Fruit fly (Drosophila melanogaster) whole organism, embryonic: ENCODE measurements around the gene CG13085.

Experiments used
- Atf6 ChIP-seq: fragments of 200-800 bp; sonication (Bioruptor generic); IDR thresholded peaks from 2 replicates; pipeline ENCODE4 v1.3.6; 2022; ENCODE audit warnings: missing biosample characterization, missing genetic modification characterization
- CG10565 ChIP-seq: fragments of 200-800 bp; sonication (Bioruptor generic); optimal IDR thresholded peaks from 3 replicates; lab custom pipeline; 2016; ENCODE audit warnings: missing biosample characterization, mild to moderate bottlenecking, missing genetic modification characterization
- CG11456 ChIP-seq: fragments of 200-800 bp; sonication (Bioruptor generic); IDR thresholded peaks from 3 replicates; pipeline ENCODE4 v1.3.6; 2022; ENCODE audit warnings: missing biosample characterization, missing genetic modification characterization
- CG12236 ChIP-seq: fragments of 200-800 bp; sonication (Bioruptor generic); optimal IDR thresholded peaks from 2 replicates; lab custom pipeline; 2016; ENCODE audit warnings: missing biosample characterization, missing genetic modification characterization
- CG13123 ChIP-seq: fragments of 200-800 bp; sonication (Bioruptor generic); optimal IDR thresholded peaks from 2 replicates; lab custom pipeline; 2016; ENCODE audit warnings: missing biosample characterization, missing genetic modification characterization
- CG15269 ChIP-seq: fragments of 200-800 bp; sonication (Bioruptor generic); optimal IDR thresholded peaks from 2 replicates; lab custom pipeline; 2018; ENCODE audit warnings: missing biosample characterization, mild to moderate bottlenecking, missing genetic modification characterization, moderate library complexity
- CG1529 ChIP-seq: fragments of 200-800 bp; sonication (Bioruptor generic); optimal IDR thresholded peaks from 3 replicates; lab custom pipeline; 2018; ENCODE audit warnings: missing biosample characterization, missing genetic modification characterization
- CG15514 ChIP-seq: fragments of 200-800 bp; sonication (Bioruptor generic); optimal IDR thresholded peaks from 3 replicates; lab custom pipeline; 2017; ENCODE audit warnings: missing biosample characterization, missing genetic modification characterization, mild to moderate bottlenecking, moderate library complexity, missing genetic modification reagents
- CG18476 ChIP-seq: fragments of 200-800 bp; sonication (Bioruptor generic); optimal IDR thresholded peaks from 2 replicates; lab custom pipeline; 2016; ENCODE audit warnings: missing biosample characterization, mild to moderate bottlenecking, missing genetic modification characterization
- CG18599 ChIP-seq: fragments of 200-800 bp; sonication (Bioruptor generic); optimal IDR thresholded peaks from 3 replicates; lab custom pipeline; 2017; ENCODE audit warnings: missing biosample characterization, missing genetic modification characterization, mild to moderate bottlenecking, moderate library complexity, missing genetic modification reagents
- CG2875 ChIP-seq: fragments of 200-800 bp; sonication (Bioruptor generic); optimal IDR thresholded peaks from 2 replicates; lab custom pipeline; 2017; ENCODE audit warnings: missing biosample characterization, mild to moderate bottlenecking, missing genetic modification characterization, missing genetic modification reagents
- CG3065 ChIP-seq: fragments of 200-800 bp; sonication (Bioruptor generic); optimal IDR thresholded peaks from 2 replicates; lab custom pipeline; 2016; ENCODE audit warnings: missing biosample characterization, missing genetic modification characterization
- CG31388 ChIP-seq: fragments of 200-800 bp; sonication (Bioruptor generic); optimal IDR thresholded peaks from 2 replicates; lab custom pipeline; 2016; ENCODE audit warnings: missing biosample characterization, missing genetic modification characterization
- CG43689 ChIP-seq: fragments of 200-800 bp; sonication (Bioruptor generic); IDR thresholded peaks from 2 replicates; pipeline ENCODE4 v1.3.6; 2022; ENCODE audit warnings: missing biosample characterization, missing genetic modification characterization
- CG4707 ChIP-seq: fragments of 200-800 bp; sonication (Bioruptor generic); optimal IDR thresholded peaks from 2 replicates; lab custom pipeline; 2018; ENCODE audit warnings: missing biosample characterization, mild to moderate bottlenecking, missing genetic modification characterization, moderate library complexity
- CG5180 ChIP-seq: fragments of 200-800 bp; sonication (Bioruptor generic); optimal IDR thresholded peaks from 3 replicates; lab custom pipeline; 2017; ENCODE audit warnings: missing biosample characterization, missing genetic modification characterization, mild to moderate bottlenecking, moderate library complexity, missing genetic modification reagents
- CG5953 ChIP-seq: fragments of 200-800 bp; sonication (Bioruptor generic); IDR thresholded peaks from 2 replicates; pipeline ENCODE4 v1.3.6; 2022; ENCODE audit warnings: missing biosample characterization, missing genetic modification characterization
- CG6689 ChIP-seq: fragments of 200-800 bp; sonication (Bioruptor generic); IDR thresholded peaks from 2 replicates; pipeline ENCODE4 v1.3.6; 2022; ENCODE audit warnings: missing biosample characterization, missing genetic modification characterization
- CG6813 ChIP-seq: fragments of 200-800 bp; sonication (Bioruptor generic); optimal IDR thresholded peaks from 2 replicates; lab custom pipeline; 2017; ENCODE audit warnings: missing biosample characterization, missing genetic modification characterization, mild to moderate bottlenecking, moderate library complexity, missing genetic modification reagents
- CG8089 ChIP-seq: fragments of 200-800 bp; sonication (Bioruptor generic); optimal IDR thresholded peaks from 3 replicates; lab custom pipeline; 2016; ENCODE audit warnings: missing biosample characterization, missing genetic modification characterization
- CG9609 ChIP-seq: fragments of 200-800 bp; sonication (Bioruptor generic); optimal IDR thresholded peaks from 3 replicates; lab custom pipeline; 2016; ENCODE audit warnings: missing biosample characterization, missing genetic modification characterization
- Camta ChIP-seq: fragments of 200-800 bp; sonication (Bioruptor generic); optimal IDR thresholded peaks from 2 replicates; lab custom pipeline; 2016; ENCODE audit warnings: missing biosample characterization, missing genetic modification characterization
- Dip2 ChIP-seq: fragments of 200-800 bp; sonication (Bioruptor generic); IDR thresholded peaks from 2 replicates; pipeline ENCODE4 v1.3.6; 2022; ENCODE audit warnings: missing biosample characterization, missing genetic modification characterization
- Fer2 ChIP-seq: fragments of 200-800 bp; sonication (Bioruptor generic); optimal IDR thresholded peaks from 2 replicates; lab custom pipeline; 2018; ENCODE audit warnings: missing biosample characterization, mild to moderate bottlenecking, missing genetic modification characterization, moderate library complexity
- Hmx ChIP-seq: fragments of 200-800 bp; sonication (Bioruptor generic); optimal IDR thresholded peaks from 2 replicates; lab custom pipeline; 2016; ENCODE audit warnings: missing biosample characterization, missing genetic modification characterization
- Hr39 ChIP-seq: fragments of >200 bp; optimal IDR thresholded peaks from 2 replicates; lab custom pipeline; 2017
- Hsf ChIP-seq: fragments of 200-800 bp; sonication (Bioruptor generic); optimal IDR thresholded peaks from 3 replicates; lab custom pipeline; 2016; ENCODE audit warnings: missing biosample characterization, missing genetic modification characterization
- Lim3 ChIP-seq: fragments of 200-800 bp; sonication (Bioruptor generic); IDR thresholded peaks from 2 replicates; pipeline ENCODE4 v1.3.6; 2022; ENCODE audit warnings: missing biosample characterization, missing genetic modification characterization
- NC2α ChIP-seq: fragments of 200-800 bp; sonication (Bioruptor generic); optimal IDR thresholded peaks from 2 replicates; lab custom pipeline; 2016; ENCODE audit warnings: missing biosample characterization, missing genetic modification characterization
- NK7.1 ChIP-seq: fragments of 200-800 bp; sonication (Bioruptor generic); optimal IDR thresholded peaks from 3 replicates; lab custom pipeline; 2016; ENCODE audit warnings: missing biosample characterization, missing genetic modification characterization
- Neu2 ChIP-seq: fragments of 200-800 bp; sonication (Bioruptor generic); optimal IDR thresholded peaks from 3 replicates; lab custom pipeline; 2016; ENCODE audit warnings: missing biosample characterization, missing genetic modification characterization, borderline replicate concordance
- Ssrp ChIP-seq: fragments of 200-800 bp; sonication (Bioruptor generic); optimal IDR thresholded peaks from 2 replicates; lab custom pipeline; 2018; ENCODE audit warnings: missing biosample characterization, mild to moderate bottlenecking, missing genetic modification characterization, moderate library complexity
- Taf1 ChIP-seq: fragments of 200-800 bp; sonication (Bioruptor generic); IDR thresholded peaks from 2 replicates; pipeline ENCODE4 v1.3.6; 2022; ENCODE audit warnings: missing biosample characterization, missing genetic modification characterization
- ara ChIP-seq: fragments of 200-800 bp; sonication (Bioruptor generic); IDR thresholded peaks from 2 replicates; pipeline ENCODE4 v1.3.6; 2022; ENCODE audit warnings: missing biosample characterization, missing genetic modification characterization
- emc ChIP-seq: fragments of 200-800 bp; sonication (Bioruptor generic); optimal IDR thresholded peaks from 2 replicates; lab custom pipeline; 2016; ENCODE audit warnings: missing biosample characterization, missing genetic modification characterization
- fu2 ChIP-seq: fragments of 200-800 bp; sonication (Bioruptor generic); optimal IDR thresholded peaks from 2 replicates; lab custom pipeline; 2016; ENCODE audit warnings: missing biosample characterization, missing genetic modification characterization
- gce ChIP-seq: fragments of 200-800 bp; sonication (Bioruptor generic); IDR thresholded peaks from 3 replicates; pipeline ENCODE4 v1.3.6; 2022; ENCODE audit warnings: missing biosample characterization, missing genetic modification characterization
- ind ChIP-seq: fragments of 200-800 bp; sonication (Bioruptor generic); optimal IDR thresholded peaks from 3 replicates; lab custom pipeline; 2016; ENCODE audit warnings: missing biosample characterization, missing genetic modification characterization
- pita ChIP-seq: fragments of 200-800 bp; sonication (Bioruptor generic); optimal IDR thresholded peaks from 2 replicates; lab custom pipeline; 2017; ENCODE audit warnings: missing biosample characterization, mild to moderate bottlenecking, missing genetic modification characterization
- sd ChIP-seq: fragments of 200-800 bp; sonication (Bioruptor generic); optimal IDR thresholded peaks from 3 replicates; lab custom pipeline; 2018; ENCODE audit warnings: missing biosample characterization, mild to moderate bottlenecking, missing genetic modification characterization, moderate library complexity
- sens-2 ChIP-seq: fragments of 200-800 bp; sonication (Bioruptor generic); IDR thresholded peaks from 2 replicates; pipeline ENCODE4 v1.3.6; 2022; ENCODE audit warnings: missing biosample characterization, missing genetic modification characterization
- slbo ChIP-seq: fragments of 200-800 bp; sonication (Bioruptor generic); IDR thresholded peaks from 2 replicates; pipeline ENCODE4 v1.3.6; 2022; ENCODE audit warnings: missing biosample characterization, missing genetic modification characterization
- sqz ChIP-seq: fragments of 200-800 bp; sonication (Bioruptor generic); optimal IDR thresholded peaks from 3 replicates; lab custom pipeline; 2018; ENCODE audit warnings: missing biosample characterization, mild to moderate bottlenecking, missing genetic modification characterization
- tio ChIP-seq: fragments of 200-800 bp; sonication (Bioruptor generic); optimal IDR thresholded peaks from 2 replicates; lab custom pipeline; 2017; ENCODE audit warnings: missing biosample characterization, missing genetic modification characterization, inconsistent platforms
- tll ChIP-seq, 2 experiments: fragments of 200-800 bp in 1 of 2; fragments of >200 bp in 1 of 2; sonication (Bioruptor generic) in 1 of 2; optimal IDR thresholded peaks; 2 replicates each; lab custom pipeline; 2017 to 2019; ENCODE audit warnings: missing biosample characterization in 2 of 2, missing genetic modification characterization in 2 of 2, mild to moderate bottlenecking in 1 of 2, moderate library complexity in 1 of 2
- toy ChIP-seq: fragments of 200-800 bp; sonication (Bioruptor generic); IDR thresholded peaks from 2 replicates; pipeline ENCODE4 v1.3.6; 2022; ENCODE audit warnings: missing biosample characterization, missing genetic modification characterization
- trem ChIP-seq: fragments of 200-800 bp; optimal IDR thresholded peaks from 3 replicates; lab custom pipeline; 2019; ENCODE audit warnings: missing biosample characterization, mild to moderate bottlenecking, missing genetic modification characterization, moderate library complexity
- tup ChIP-seq: fragments of 200-800 bp; sonication (Bioruptor generic); optimal IDR thresholded peaks from 2 replicates; lab custom pipeline; 2016; ENCODE audit warnings: missing biosample characterization, mild to moderate bottlenecking, missing genetic modification characterization, moderate library complexity
- twi ChIP-seq: fragments of 200-800 bp; optimal IDR thresholded peaks from 2 replicates; lab custom pipeline; 2019; ENCODE audit warnings: missing biosample characterization, mild to moderate bottlenecking, missing genetic modification characterization, moderate library complexity
- yki ChIP-seq: fragments of >200 bp; optimal IDR thresholded peaks from 3 replicates; lab custom pipeline; 2018
- zfh2 ChIP-seq: fragments of 200-800 bp; sonication (Bioruptor generic); optimal IDR thresholded peaks from 2 replicates; lab custom pipeline; 2016; ENCODE audit warnings: missing biosample characterization, missing genetic modification characterization

CG13085 gene

DNA sequence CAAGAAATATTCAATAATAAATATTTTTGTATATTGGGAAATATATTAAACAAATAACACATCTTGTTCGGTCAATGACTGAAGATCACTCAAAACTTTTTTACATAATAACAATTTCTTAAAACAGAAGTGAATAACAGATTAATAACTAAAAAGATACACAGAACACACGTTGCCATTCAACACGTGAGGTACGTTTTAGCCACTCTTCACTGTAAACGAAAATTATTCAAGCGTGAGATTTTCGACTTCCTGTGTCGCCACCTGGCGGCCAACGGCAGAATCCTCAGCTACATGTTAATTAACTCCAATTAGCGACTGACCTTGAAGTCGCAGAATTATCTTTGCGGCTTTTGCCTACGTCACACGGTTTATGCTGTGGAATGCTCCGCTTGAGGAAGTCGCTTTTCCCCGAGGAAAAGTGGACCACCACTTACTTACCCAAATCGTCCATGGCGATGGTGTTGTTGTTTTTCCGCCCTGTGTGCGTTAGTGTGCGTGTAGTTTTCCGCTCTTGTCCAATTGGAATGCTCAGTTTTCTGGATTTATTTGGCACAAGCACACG lies 2.0 kb downstream of the CG13085 start (continued):
- TF ChIP-seq CG10565 = peak; percentile 20
- TF ChIP-seq sqz (GFP tag; lab: Kevin White, UChicago) = no peak
- TF ChIP-seq sd (tag; lab: Kevin White, UChicago) = peak; percentile 70
- peak; percentile 77 for TF ChIP-seq Atf6
- peak; percentile 75 for TF ChIP-seq CG6813
- no peak for TF ChIP-seq Dip2 (GFP tag; lab: Robert Waterston, UW)
- TF ChIP-seq Taf1 (GFP tag; lab: Robert Waterston, UW) = peak; percentile 55
- TF ChIP-seq tio = peak; percentile 77
- TF ChIP-seq zfh2 (GFP tag; lab: Kevin White, UChicago) = peak; percentile 40
- peak; percentile 54 for TF ChIP-seq CG2875 (GFP tag; lab: Kevin White, UChicago)
- no peak for TF ChIP-seq Neu2 (GFP tag; lab: Kevin White, UChicago)
- no peak for TF ChIP-seq NK7.1 (GFP tag; lab: Kevin White, UChicago)
- TF ChIP-seq Hr39 (lab: Kevin White, UChicago) = no peak
- peak; percentile 45 for TF ChIP-seq twi (tag; lab: Kevin White, UChicago)
- TF ChIP-seq emc (GFP tag; lab: Kevin White, UChicago) = no peak
- peak; percentile 29 for TF ChIP-seq Hmx
- TF ChIP-seq slbo = peak; percentile 85
- peak; percentile 64; the same call in 1 of the 2 replicates for TF ChIP-seq CG6689
- TF ChIP-seq Ssrp (tag; lab: Kevin White, UChicago) = peak; percentile 70
- peak; percentile 34 for TF ChIP-seq CG31388
- peak; percentile 52 for TF ChIP-seq Camta (GFP tag; lab: Kevin White, UChicago)
- TF ChIP-seq CG15269 (tag; lab: Kevin White, UChicago) = peak; percentile 82
- peak; percentile 52 for TF ChIP-seq CG1529 (GFP tag; lab: Kevin White, UChicago)
- TF ChIP-seq sens-2 (GFP tag; lab: Robert Waterston, UW) = peak; percentile 66; the same call in 1 of the 2 replicates
- TF ChIP-seq CG9609 = peak; percentile 38
- TF ChIP-seq NC2α (GFP tag; lab: Kevin White, UChicago) = no peak
- peak; percentile 80 for TF ChIP-seq CG18599
- peak; percentile 70 for TF ChIP-seq ara (GFP tag; lab: Robert Waterston, UW)
- peak; percentile 53 for TF ChIP-seq CG43689 (GFP tag; lab: Robert Waterston, UW)
- TF ChIP-seq ind = peak; percentile 76
- peak; percentile 68 for TF ChIP-seq Hsf (GFP tag; lab: Kevin White, UChicago)
- peak; percentile 71 for TF ChIP-seq toy (GFP tag; lab: Robert Waterston, UW)
- TF ChIP-seq CG12236 (GFP tag; lab: Kevin White, UChicago) = no peak
- peak; percentile 38 for TF ChIP-seq fu2 (GFP tag; lab: Kevin White, UChicago)
- 0 out of 3 replicates have a peak, but pooled peaks have one; percentile 30 for TF ChIP-seq gce (GFP tag; lab: Robert Waterston, UW)
- TF ChIP-seq Lim3 (GFP tag; lab: Robert Waterston, UW) = 0 out of 2 replicates have a peak, but pooled peaks have one; percentile 8
- peak; percentile 2 for TF ChIP-seq CG4707 (GFP tag; lab: Kevin White, UChicago)
- TF ChIP-seq CG11456 = peak; percentile 70; the same call in 2 of the 3 replicates
- peak; percentile 47 for TF ChIP-seq CG15514 (GFP tag; lab: Kevin White, UChicago)
- no peak for TF ChIP-seq CG3065 (GFP tag; lab: Kevin White, UChicago)
- TF ChIP-seq CG5180 (GFP tag; lab: Kevin White, UChicago) = peak; percentile 44
- no peak for TF ChIP-seq CG13123 (GFP tag; lab: Kevin White, UChicago)
- TF ChIP-seq CG18476 (GFP tag; lab: Kevin White, UChicago) = peak; percentile 28
- TF ChIP-seq Fer2 = peak; percentile 32
- peak; percentile 19 to 91 for TF ChIP-seq tll (GFP tag; optimal IDR thresholded peaks at IDR 0.05; lab: Kevin White, UChicago)
- peak; percentile 37 for TF ChIP-seq CG8089
- TF ChIP-seq trem (tag; lab: Kevin White, UChicago) = peak; percentile 57
- 0 out of 2 replicates have a peak, but pooled peaks have one; percentile 7 for TF ChIP-seq CG5953 (GFP tag; lab: Robert Waterston, UW)
- TF ChIP-seq yki (lab: Kevin White, UChicago) = no peak
- TF ChIP-seq tup (GFP tag; lab: Kevin White, UChicago) = no peak
- no peak for TF ChIP-seq pita (GFP tag; lab: Kevin White, UChicago)
